Worm (Caenorhabditis elegans) whole organism, young adult: ENCODE data around the gene tag-329.

ENCODE experiments used
- him-1 ChIP-seq: sonication (generic microtip); optimal IDR thresholded peaks from 2 replicates; lab custom pipeline; 2016; ENCODE audit warnings: missing genotype, missing genetic modification reagents, missing genetic modification characterization, missing compliant biosample characterization
- unc-62 ChIP-seq: fragments of 150-350 bp; optimal IDR thresholded peaks from 2 replicates; lab custom pipeline; 2014; ENCODE audit warnings: missing biosample characterization, missing genetic modification reagents, missing genetic modification characterization

- TF ChIP-seq unc-62 (GFP tag; lab: Kevin White, UChicago) (no peak), him-1 (tag; lab: Kevin White, UChicago) (no peak)
Measured at ce11 chrV:9527337-9527736, 7.4 kb upstream of the tag-329 start.
